Worm (Caenorhabditis elegans) whole organism, late embryonic: ENCODE results near the gene F13H8.8.

Experiments used
- C38D4.7 ChIP-seq: fragments of 200-800 bp; sonication (Bioruptor generic); optimal IDR thresholded peaks from 2 replicates; lab custom pipeline; 2018; ENCODE audit warnings: mild to moderate bottlenecking, missing genetic modification characterization, moderate library complexity, missing compliant biosample characterization
- T23F11.4 ChIP-seq: fragments of 200-800 bp; sonication (Bioruptor generic); optimal IDR thresholded peaks from 2 replicates; lab custom pipeline; 2018; ENCODE audit warnings: mild to moderate bottlenecking, missing genetic modification characterization, missing compliant biosample characterization
- Y22D7AL.16 ChIP-seq: sonication (generic microtip); optimal IDR thresholded peaks from 2 replicates; lab custom pipeline; 2016; ENCODE audit warnings: missing genetic modification characterization, missing compliant biosample characterization
- ceh-22 ChIP-seq: sonication (generic microtip); optimal IDR thresholded peaks from 2 replicates; lab custom pipeline; 2017; ENCODE audit warnings: missing biosample characterization, missing genetic modification characterization
- ceh-24 ChIP-seq: sonication (generic microtip); optimal IDR thresholded peaks from 2 replicates; lab custom pipeline; 2016; ENCODE audit warnings: mild to moderate bottlenecking, missing genetic modification characterization, missing compliant biosample characterization
- ceh-31 ChIP-seq: sonication (generic microtip); optimal IDR thresholded peaks from 2 replicates; lab custom pipeline; 2016; ENCODE audit warnings: missing genetic modification characterization, missing compliant biosample characterization
- ceh-45 ChIP-seq: fragments of 200-800 bp; sonication (Bioruptor generic); IDR thresholded peaks from 2 replicates; pipeline ENCODE4 v1.3.6; 2022; ENCODE audit warnings: missing genetic modification reagents, missing genetic modification characterization, missing compliant biosample characterization
- ceh-6 ChIP-seq: fragments of 200-800 bp; sonication (Bioruptor generic); optimal IDR thresholded peaks from 2 replicates; lab custom pipeline; 2018; ENCODE audit warnings: mild to moderate bottlenecking, missing genetic modification characterization, missing compliant biosample characterization
- elt-4 ChIP-seq: sonication (generic microtip); optimal IDR thresholded peaks from 2 replicates; lab custom pipeline; 2016; ENCODE audit warnings: missing genetic modification characterization, missing compliant biosample characterization
- eyg-1 ChIP-seq: sonication (generic microtip); optimal IDR thresholded peaks from 2 replicates; lab custom pipeline; 2016; ENCODE audit warnings: missing genotype, missing genetic modification characterization, missing compliant biosample characterization
- fkh-6 ChIP-seq: sonication (generic microtip); optimal IDR thresholded peaks from 2 replicates; lab custom pipeline; 2016; ENCODE audit warnings: missing genetic modification characterization, missing compliant biosample characterization
- gmeb-2 ChIP-seq: sonication (generic microtip); optimal IDR thresholded peaks from 2 replicates; lab custom pipeline; 2016; ENCODE audit warnings: missing genetic modification characterization, inconsistent platforms, missing compliant biosample characterization
- hlh-15 ChIP-seq: sonication (generic microtip); optimal IDR thresholded peaks from 2 replicates; lab custom pipeline; 2016; ENCODE audit warnings: missing genetic modification characterization, missing compliant biosample characterization
- hlh-30 ChIP-seq: sonication (generic microtip); optimal IDR thresholded peaks from 2 replicates; lab custom pipeline; 2017; ENCODE audit warnings: antibody characterized with exemption, missing genetic modification characterization, missing compliant biosample characterization; ENCODE audit not compliant: insufficient read depth
- hlh-6 ChIP-seq: sonication (generic microtip); optimal IDR thresholded peaks from 2 replicates; lab custom pipeline; 2016; ENCODE audit warnings: missing genotype, missing genetic modification characterization, missing compliant biosample characterization
- hlh-8 ChIP-seq: sonication (generic microtip); optimal IDR thresholded peaks from 2 replicates; lab custom pipeline; 2016; ENCODE audit warnings: missing genotype, missing genetic modification characterization, missing compliant biosample characterization
- lim-6 ChIP-seq: sonication (generic microtip); optimal IDR thresholded peaks from 2 replicates; lab custom pipeline; 2016; ENCODE audit warnings: missing genetic modification characterization, missing compliant biosample characterization
- lin-11 ChIP-seq: fragments of 200-800 bp; sonication (Bioruptor generic); optimal IDR thresholded peaks from 2 replicates; lab custom pipeline; 2018; ENCODE audit warnings: mild to moderate bottlenecking, missing genetic modification characterization, missing compliant biosample characterization
- nfya-1 ChIP-seq: sonication (generic microtip); optimal IDR thresholded peaks from 2 replicates; lab custom pipeline; 2017; ENCODE audit warnings: missing genetic modification characterization, mild to moderate bottlenecking, missing compliant biosample characterization, antibody characterized with exemption, moderate library complexity
- nhr-232 ChIP-seq: sonication (generic microtip); optimal IDR thresholded peaks from 2 replicates; lab custom pipeline; 2016; ENCODE audit warnings: missing genetic modification characterization, missing compliant biosample characterization
- npax-4 ChIP-seq: sonication (generic microtip); optimal IDR thresholded peaks from 2 replicates; lab custom pipeline; 2016; ENCODE audit warnings: missing genetic modification characterization, missing compliant biosample characterization
- pag-3 ChIP-seq: sonication (generic microtip); optimal IDR thresholded peaks from 2 replicates; lab custom pipeline; 2016; ENCODE audit warnings: missing compliant biosample characterization, missing genetic modification characterization, borderline replicate concordance
- pax-1 ChIP-seq: fragments of 150-350 bp; optimal IDR thresholded peaks from 2 replicates; lab custom pipeline; 2014; ENCODE audit warnings: missing biosample characterization, missing genetic modification characterization
- pha-2 ChIP-seq: sonication (generic microtip); optimal IDR thresholded peaks from 2 replicates; lab custom pipeline; 2017; ENCODE audit warnings: mild to moderate bottlenecking, missing genetic modification characterization, missing compliant biosample characterization
- pros-1 ChIP-seq: fragments of 150-350 bp; optimal IDR thresholded peaks from 2 replicates; lab custom pipeline; 2014; ENCODE audit warnings: missing biosample characterization, missing genetic modification reagents, missing genetic modification characterization
- ref-2 ChIP-seq: sonication (generic microtip); optimal IDR thresholded peaks from 2 replicates; lab custom pipeline; 2016; ENCODE audit warnings: missing genetic modification characterization, missing compliant biosample characterization
- rnt-1 ChIP-seq: sonication (generic microtip); optimal IDR thresholded peaks from 2 replicates; lab custom pipeline; 2016; ENCODE audit warnings: missing genetic modification characterization, missing compliant biosample characterization
- sdc-2 ChIP-seq: sonication (generic microtip); optimal IDR thresholded peaks from 2 replicates; lab custom pipeline; 2016; ENCODE audit warnings: missing genotype, missing genetic modification characterization, missing compliant biosample characterization
- sox-2 ChIP-seq: fragments of 200-800 bp; sonication (Bioruptor generic); IDR thresholded peaks from 2 replicates; pipeline ENCODE4 v1.3.6; 2022; ENCODE audit warnings: missing genetic modification reagents, missing genetic modification characterization, missing compliant biosample characterization
- sox-4 ChIP-seq: sonication (generic microtip); optimal IDR thresholded peaks from 2 replicates; lab custom pipeline; 2017; ENCODE audit warnings: mild to moderate bottlenecking, missing genetic modification characterization, inconsistent platforms, missing compliant biosample characterization
- syd-9 ChIP-seq: sonication (generic microtip); optimal IDR thresholded peaks from 2 replicates; lab custom pipeline; 2016; ENCODE audit warnings: mild to moderate bottlenecking, missing genetic modification characterization, moderate library complexity, missing compliant biosample characterization
- tbx-7 ChIP-seq: sonication (generic microtip); optimal IDR thresholded peaks from 2 replicates; lab custom pipeline; 2016; ENCODE audit warnings: missing genotype, missing genetic modification characterization, missing compliant biosample characterization
- ttx-3 ChIP-seq: sonication (generic microtip); optimal IDR thresholded peaks from 2 replicates; lab custom pipeline; 2016; ENCODE audit warnings: missing genetic modification reagents, missing genetic modification characterization, missing compliant biosample characterization
- unc-3 ChIP-seq, 2 experiments: fragments of 200-800 bp in 1 of 2; sonication (Bioruptor generic) in 1 of 2; sonication (generic microtip) in 1 of 2; conservative IDR thresholded peaks in 1 of 2; optimal IDR thresholded peaks in 1 of 2; 2 replicates each; pipeline versions ENCODE4 v1.3.6 to Lab custom; 2016 to 2022; ENCODE audit warnings: missing compliant biosample characterization in 2 of 2, missing genetic modification characterization in 2 of 2, missing genetic modification reagents in 1 of 2
- unc-42 ChIP-seq: sonication (generic microtip); optimal IDR thresholded peaks from 2 replicates; lab custom pipeline; 2016; ENCODE audit warnings: missing genotype, missing genetic modification characterization, missing compliant biosample characterization
- unc-55 ChIP-seq: sonication (generic microtip); optimal IDR thresholded peaks from 2 replicates; lab custom pipeline; 2017; ENCODE audit warnings: missing biosample characterization, missing genetic modification reagents, missing genetic modification characterization
- unc-86 ChIP-seq: sonication (generic microtip); optimal IDR thresholded peaks from 2 replicates; lab custom pipeline; 2016; ENCODE audit warnings: missing genetic modification characterization, missing compliant biosample characterization

F13H8.8 gene

DNA sequence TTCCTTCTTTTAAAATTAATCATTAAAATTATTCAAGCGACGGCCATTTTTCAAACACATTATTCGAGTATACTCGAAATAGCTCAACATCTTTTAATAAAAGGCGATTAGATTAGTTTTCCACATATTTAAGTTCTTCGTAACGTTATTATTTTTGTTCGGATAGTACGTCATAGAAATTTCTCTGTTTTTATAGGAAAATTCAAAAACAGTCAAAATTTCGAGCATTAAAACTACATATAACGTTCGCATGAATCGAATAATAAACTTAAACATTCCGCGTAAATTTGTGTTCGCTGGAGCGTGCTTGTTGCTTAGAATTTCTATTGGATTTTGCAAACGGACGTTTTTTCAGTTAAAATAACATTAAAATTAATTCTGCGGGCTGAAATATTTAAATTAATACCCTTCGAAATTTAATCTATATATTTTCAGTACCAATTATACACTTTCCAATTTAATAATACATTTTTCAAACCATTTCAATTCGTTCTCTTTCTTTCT lies 22.6 kb downstream of the F13H8.8 start, which contains the start of gene blos-4:
Gene blos-4 (plus strand): TSS at position 51 of the 504 bp plus-strand sequence.
- no peak for TF ChIP-seq npax-4 (tag; lab: Kevin White, UChicago)
- TF ChIP-seq gmeb-2: no peak
- no peak for TF ChIP-seq unc-42 (tag; lab: Kevin White, UChicago)
- TF ChIP-seq lin-11 (tag; lab: Kevin White, UChicago): no peak
- TF ChIP-seq hlh-30 (tag; lab: Kevin White, UChicago): no peak
- no peak for TF ChIP-seq rnt-1 (tag; lab: Kevin White, UChicago)
- TF ChIP-seq elt-4 (tag; lab: Kevin White, UChicago): no peak
- no peak for TF ChIP-seq fkh-6 (tag; lab: Kevin White, UChicago)
- TF ChIP-seq, all 69 proteins: peak for 0

DNA sequence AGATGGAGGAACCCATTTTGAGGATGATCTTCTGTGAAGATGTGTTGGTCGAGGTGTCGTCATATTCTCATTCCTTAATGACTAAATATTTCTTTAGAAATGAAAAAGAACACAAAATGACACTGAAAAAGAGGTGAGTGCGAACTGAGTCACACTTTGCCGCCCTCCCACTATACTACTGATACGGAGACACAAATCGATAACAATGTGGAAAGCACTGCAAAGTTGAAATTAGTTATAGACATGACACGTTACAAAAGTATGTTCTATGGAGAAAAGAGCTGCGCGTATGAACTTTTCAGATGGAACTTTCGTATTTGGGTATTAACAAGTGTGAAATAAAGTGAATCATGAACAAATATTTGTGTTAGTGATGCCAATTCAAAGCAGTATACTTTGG lies 23.7 kb downstream of the F13H8.8 start, which contains the start of gene tat-4:
Gene tat-4 (minus strand): TSS at position 117 of the 400 bp plus-strand sequence.
- TF ChIP-seq T23F11.4 (GFP tag; lab: Kevin White, UChicago) (no peak), ceh-31 (tag; lab: Kevin White, UChicago) (no peak), ceh-24 (tag; lab: Kevin White, UChicago) (no peak), ceh-45 (GFP tag; lab: Robert Waterston, UW) (no peak), pha-2 (tag; lab: Kevin White, UChicago) (no peak), nhr-232 (no peak), ref-2 (tag; lab: Kevin White, UChicago) (no peak), sdc-2 (no peak), pax-1 (no peak), C38D4.7 (GFP tag; lab: Kevin White, UChicago) (no peak), unc-86 (tag; lab: Kevin White, UChicago) (no peak), Y22D7AL.16 (tag; lab: Kevin White, UChicago) (no peak), syd-9 (no peak), pag-3 (tag; lab: Kevin White, UChicago) (no peak), ttx-3 (tag; lab: Kevin White, UChicago) (no peak)

DNA sequence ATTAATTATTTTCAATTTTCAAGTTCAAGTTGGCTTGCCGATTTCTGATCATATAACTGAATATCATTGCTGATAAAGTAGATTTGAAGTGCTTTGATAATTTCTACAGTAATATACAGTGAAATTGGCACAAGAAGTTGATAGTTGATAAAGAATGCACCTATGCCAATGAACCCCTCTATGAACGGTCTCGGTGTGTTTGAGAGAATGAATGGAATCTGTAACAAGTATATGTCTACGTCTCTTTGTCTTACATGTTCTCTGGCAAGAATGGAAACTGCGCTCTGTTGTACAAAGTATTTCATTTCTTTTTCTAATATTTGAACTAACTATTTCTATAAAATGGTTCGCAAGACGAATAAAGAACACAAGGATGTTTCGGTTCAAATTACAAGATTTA lies 26.1 kb downstream of the F13H8.8 start, which contains the start of gene T24H7.8:
Gene T24H7.8 (plus strand): TSS at position 301 of the 400 bp plus-strand sequence.
- TF ChIP-seq ceh-31 (tag; lab: Kevin White, UChicago) (no peak), nhr-232 (no peak), tbx-7 (no peak), unc-42 (tag; lab: Kevin White, UChicago) (no peak), unc-3 (GFP tag; conservative IDR thresholded peaks at IDR 0.05; lab: Robert Waterston, UW) (no peak), unc-3 (tag; optimal IDR thresholded peaks at IDR 0.05; lab: Kevin White, UChicago) (no peak), eyg-1 (tag; lab: Kevin White, UChicago) (no peak), npax-4 (tag; lab: Kevin White, UChicago) (no peak), ceh-6 (no peak), hlh-15 (no peak), ceh-45 (GFP tag; lab: Robert Waterston, UW) (no peak), hlh-6 (no peak), lim-6 (tag; lab: Kevin White, UChicago) (no peak), pros-1 (no peak), hlh-8 (tag; lab: Kevin White, UChicago) (no peak), nfya-1 (no peak), ceh-24 (tag; lab: Kevin White, UChicago) (no peak), sox-4 (tag; lab: Kevin White, UChicago) (no peak), ceh-22 (tag; lab: Kevin White, UChicago) (no peak), unc-55 (GFP tag; lab: Kevin White, UChicago) (no peak), sox-2 (no peak)
- TF ChIP-seq, all 69 proteins: peak for 0
